Fruit fly (Drosophila melanogaster) whole organism, embryonic: ENCODE measurements around the gene CG4896.

Experiments
- Antp ChIP-seq: fragments of 200-800 bp; sonication (Bioruptor generic); optimal IDR thresholded peaks from 3 replicates; lab custom pipeline; 2016; ENCODE audit warnings: missing biosample characterization, missing genetic modification characterization
- CG10209 ChIP-seq: fragments of 200-800 bp; sonication (Bioruptor generic); optimal IDR thresholded peaks from 3 replicates; lab custom pipeline; 2017; ENCODE audit warnings: missing biosample characterization, mild to moderate bottlenecking, missing genetic modification characterization, missing genetic modification reagents
- CG11456 ChIP-seq: fragments of 200-800 bp; sonication (Bioruptor generic); IDR thresholded peaks from 3 replicates; pipeline ENCODE4 v1.3.6; 2022; ENCODE audit warnings: missing biosample characterization, missing genetic modification characterization
- CG14710 ChIP-seq: fragments of 200-800 bp; sonication (Bioruptor generic); optimal IDR thresholded peaks from 3 replicates; lab custom pipeline; 2019; ENCODE audit warnings: missing biosample characterization, mild to moderate bottlenecking, missing genetic modification characterization, moderate library complexity
- CG15269 ChIP-seq: fragments of 200-800 bp; sonication (Bioruptor generic); optimal IDR thresholded peaks from 2 replicates; lab custom pipeline; 2018; ENCODE audit warnings: missing biosample characterization, mild to moderate bottlenecking, missing genetic modification characterization, moderate library complexity
- CG1603 ChIP-seq: fragments of 200-800 bp; sonication (Bioruptor generic); optimal IDR thresholded peaks from 2 replicates; lab custom pipeline; 2019; ENCODE audit warnings: missing biosample characterization, mild to moderate bottlenecking, missing genetic modification characterization, moderate library complexity
- CG16815 ChIP-seq: fragments of 200-800 bp; sonication (Bioruptor generic); optimal IDR thresholded peaks from 3 replicates; lab custom pipeline; 2017; ENCODE audit warnings: missing biosample characterization, mild to moderate bottlenecking, missing genetic modification characterization
- CG17568 ChIP-seq: fragments of 200-800 bp; sonication (Bioruptor generic); optimal IDR thresholded peaks from 2 replicates; lab custom pipeline; 2018; ENCODE audit warnings: missing biosample characterization, mild to moderate bottlenecking, missing genetic modification characterization, moderate library complexity
- CG17612 ChIP-seq: fragments of 200-800 bp; sonication (Bioruptor generic); IDR thresholded peaks from 2 replicates; pipeline ENCODE4 v1.3.6; 2022; ENCODE audit warnings: missing biosample characterization, missing genetic modification characterization
- CG1792 ChIP-seq: fragments of 200-800 bp; sonication (Bioruptor generic); optimal IDR thresholded peaks from 2 replicates; lab custom pipeline; 2016; ENCODE audit warnings: missing biosample characterization, missing genetic modification characterization
- CG18011 ChIP-seq: fragments of 200-800 bp; sonication (Bioruptor generic); optimal IDR thresholded peaks from 2 replicates; lab custom pipeline; 2017; ENCODE audit warnings: missing biosample characterization, missing genetic modification characterization, mild to moderate bottlenecking, moderate library complexity, missing genotype
- CG18262 ChIP-seq: fragments of 200-800 bp; optimal IDR thresholded peaks from 3 replicates; lab custom pipeline; 2019; ENCODE audit warnings: missing biosample characterization, mild to moderate bottlenecking, missing genetic modification characterization, moderate library complexity
- CG3065 ChIP-seq: fragments of 200-800 bp; sonication (Bioruptor generic); optimal IDR thresholded peaks from 2 replicates; lab custom pipeline; 2016; ENCODE audit warnings: missing biosample characterization, missing genetic modification characterization
- CG4707 ChIP-seq: fragments of 200-800 bp; sonication (Bioruptor generic); optimal IDR thresholded peaks from 2 replicates; lab custom pipeline; 2018; ENCODE audit warnings: missing biosample characterization, mild to moderate bottlenecking, missing genetic modification characterization, moderate library complexity
- CG6765 ChIP-seq: fragments of 200-800 bp; sonication (Bioruptor generic); optimal IDR thresholded peaks from 3 replicates; lab custom pipeline; 2017; ENCODE audit warnings: missing biosample characterization, mild to moderate bottlenecking, missing genetic modification characterization
- CG7745 ChIP-seq: fragments of 200-800 bp; sonication (Bioruptor generic); optimal IDR thresholded peaks from 2 replicates; lab custom pipeline; 2018; ENCODE audit warnings: missing biosample characterization, mild to moderate bottlenecking, missing genetic modification characterization, moderate library complexity
- Chrac-16 ChIP-seq: fragments of 200-800 bp; sonication (Bioruptor generic); optimal IDR thresholded peaks from 3 replicates; lab custom pipeline; 2016; ENCODE audit warnings: missing biosample characterization, missing genetic modification characterization
- Dek ChIP-seq: fragments of 200-800 bp; sonication (Bioruptor generic); optimal IDR thresholded peaks from 3 replicates; lab custom pipeline; 2019; ENCODE audit warnings: missing biosample characterization, mild to moderate bottlenecking, missing genetic modification characterization, moderate library complexity
- Dll ChIP-seq: fragments of 200-800 bp; sonication (Bioruptor generic); IDR thresholded peaks from 4 replicates; pipeline ENCODE4 v1.3.6; 2022; ENCODE audit warnings: missing biosample characterization, missing genetic modification characterization; ENCODE audit not compliant: partially characterized antibody
- E2f1 ChIP-seq: fragments of 200-800 bp; sonication (Bioruptor generic); IDR thresholded peaks from 2 replicates; pipeline ENCODE4 v1.3.6; 2022; ENCODE audit warnings: missing biosample characterization, missing genetic modification characterization
- E2f2 ChIP-seq: fragments of 200-800 bp; sonication (Bioruptor generic); IDR thresholded peaks from 2 replicates; pipeline ENCODE4 v1.3.6; 2022; ENCODE audit warnings: missing biosample characterization, missing genetic modification characterization
- HLH3B ChIP-seq: fragments of 200-800 bp; sonication (Bioruptor generic); IDR thresholded peaks from 2 replicates; pipeline ENCODE4 v1.3.6; 2022; ENCODE audit warnings: missing biosample characterization, missing genetic modification characterization
- Hmx ChIP-seq: fragments of 200-800 bp; sonication (Bioruptor generic); optimal IDR thresholded peaks from 2 replicates; lab custom pipeline; 2016; ENCODE audit warnings: missing biosample characterization, missing genetic modification characterization
- Lim3 ChIP-seq: fragments of 200-800 bp; sonication (Bioruptor generic); IDR thresholded peaks from 2 replicates; pipeline ENCODE4 v1.3.6; 2022; ENCODE audit warnings: missing biosample characterization, missing genetic modification characterization
- MTF-1 ChIP-seq: fragments of 200-800 bp; sonication (Bioruptor generic); optimal IDR thresholded peaks from 2 replicates; lab custom pipeline; 2018; ENCODE audit warnings: missing biosample characterization, mild to moderate bottlenecking, missing genetic modification characterization, borderline replicate concordance
- Med ChIP-seq: fragments of 200-800 bp; sonication (Bioruptor generic); peaks from one replicate; lab custom pipeline; 2016; ENCODE audit warnings: missing biosample characterization, missing genetic modification characterization, mild to moderate bottlenecking, inconsistent platforms, moderate library complexity
- Pdp1 ChIP-seq, 2 experiments: fragments of 200-800 bp; sonication (Bioruptor generic); optimal IDR thresholded peaks; 3 replicates each; lab custom pipeline; 2016; ENCODE audit warnings: missing biosample characterization in 2 of 2, missing genetic modification characterization in 2 of 2, mild to moderate bottlenecking in 1 of 2, moderate library complexity in 1 of 2
- Ptx1 ChIP-seq: fragments of 200-800 bp; sonication (Bioruptor generic); IDR thresholded peaks from 2 replicates; pipeline ENCODE4 v1.3.6; 2022; ENCODE audit warnings: missing biosample characterization, missing genetic modification characterization
- Rfx ChIP-seq: fragments of 200-800 bp; sonication (Bioruptor generic); IDR thresholded peaks from 2 replicates; pipeline ENCODE4 v1.3.6; 2022; ENCODE audit warnings: missing biosample characterization, missing genetic modification characterization
- Scr ChIP-seq: fragments of 200-800 bp; sonication (Bioruptor generic); IDR thresholded peaks from 2 replicates; pipeline ENCODE4 v1.3.6; 2022; ENCODE audit warnings: missing biosample characterization, missing genetic modification characterization; ENCODE audit not compliant: partially characterized antibody
- Sox102F ChIP-seq: fragments of 200-800 bp; sonication (Bioruptor generic); optimal IDR thresholded peaks from 2 replicates; lab custom pipeline; 2018; ENCODE audit warnings: missing biosample characterization, mild to moderate bottlenecking, missing genetic modification characterization, moderate library complexity
- Sry-δ ChIP-seq: fragments of 200-800 bp; sonication (Bioruptor generic); optimal IDR thresholded peaks from 2 replicates; lab custom pipeline; 2016; ENCODE audit warnings: missing biosample characterization, missing genetic modification characterization
- Xbp1 ChIP-seq: fragments of 200-800 bp; sonication (Bioruptor generic); optimal IDR thresholded peaks from 3 replicates; lab custom pipeline; 2016; ENCODE audit warnings: missing biosample characterization, mild to moderate bottlenecking, missing genetic modification characterization
- al ChIP-seq: fragments of 200-800 bp; sonication (Bioruptor generic); IDR thresholded peaks from 2 replicates; pipeline ENCODE4 v1.3.6; 2022; ENCODE audit warnings: missing biosample characterization, missing genetic modification characterization
- ato ChIP-seq: fragments of 200-800 bp; sonication (Bioruptor generic); IDR thresholded peaks from 2 replicates; pipeline ENCODE4 v1.3.6; 2022; ENCODE audit warnings: missing biosample characterization, missing genetic modification characterization; ENCODE audit not compliant: partially characterized antibody
- chif ChIP-seq, 2 experiments: fragments of 200-800 bp; sonication (Bioruptor generic); optimal IDR thresholded peaks; 3 replicates each; lab custom pipeline; 2016; ENCODE audit warnings: missing biosample characterization in 2 of 2, missing genetic modification characterization in 2 of 2
- chinmo ChIP-seq: fragments of 200-800 bp; sonication (Bioruptor generic); IDR thresholded peaks from 4 replicates; pipeline ENCODE4 v1.3.6; 2022; ENCODE audit warnings: missing biosample characterization, missing genetic modification characterization; ENCODE audit not compliant: partially characterized antibody
- cwo ChIP-seq: fragments of 200-800 bp; sonication (Bioruptor generic); optimal IDR thresholded peaks from 3 replicates; lab custom pipeline; 2017; ENCODE audit warnings: missing biosample characterization, missing genetic modification characterization, mild to moderate bottlenecking, moderate library complexity, missing genetic modification reagents
- disco-r ChIP-seq: fragments of 200-800 bp; sonication (Bioruptor generic); optimal IDR thresholded peaks from 2 replicates; lab custom pipeline; 2016; ENCODE audit warnings: missing biosample characterization, missing genetic modification characterization
- esg ChIP-seq: fragments of 200-800 bp; sonication (Bioruptor generic); conservative IDR thresholded peaks from 2 replicates; pipeline ENCODE4 v1.3.6; 2022; ENCODE audit warnings: missing biosample characterization, missing genetic modification characterization
- fd102C ChIP-seq: fragments of 200-800 bp; sonication (Bioruptor generic); optimal IDR thresholded peaks from 2 replicates; lab custom pipeline; 2018; ENCODE audit warnings: missing biosample characterization, mild to moderate bottlenecking, missing genetic modification characterization, moderate library complexity
- fru ChIP-seq: fragments of >200 bp; optimal IDR thresholded peaks from 2 replicates; lab custom pipeline; 2017
- jigr1 ChIP-seq: fragments of 200-800 bp; sonication (Bioruptor generic); IDR thresholded peaks from 3 replicates; pipeline ENCODE4 v1.3.6; 2022; ENCODE audit warnings: missing biosample characterization, missing genetic modification characterization
- nom ChIP-seq: fragments of 200-800 bp; sonication (Bioruptor generic); optimal IDR thresholded peaks from 2 replicates; lab custom pipeline; 2017; ENCODE audit warnings: missing biosample characterization, missing genetic modification characterization, mild to moderate bottlenecking, moderate library complexity, missing genetic modification reagents
- pros ChIP-seq: fragments of 200-800 bp; sonication (Bioruptor generic); optimal IDR thresholded peaks from 3 replicates; lab custom pipeline; 2019; ENCODE audit warnings: missing biosample characterization, mild to moderate bottlenecking, missing genetic modification characterization, moderate library complexity
- repo ChIP-seq: fragments of 200-800 bp; sonication (Bioruptor generic); optimal IDR thresholded peaks from 2 replicates; lab custom pipeline; 2016; ENCODE audit warnings: missing biosample characterization, missing genetic modification characterization
- rib ChIP-seq: fragments of 200-800 bp; sonication (Bioruptor generic); IDR thresholded peaks from 2 replicates; pipeline ENCODE4 v1.3.6; 2022; ENCODE audit warnings: missing biosample characterization, missing genetic modification characterization
- seq ChIP-seq: fragments of 200-800 bp; sonication (Bioruptor generic); IDR thresholded peaks from 2 replicates; pipeline ENCODE4 v1.3.6; 2022; ENCODE audit warnings: missing biosample characterization, missing genetic modification characterization
- sisA ChIP-seq: fragments of 200-800 bp; sonication (Bioruptor generic); IDR thresholded peaks from 2 replicates; pipeline ENCODE4 v1.3.6; 2022; ENCODE audit warnings: missing biosample characterization, missing genetic modification characterization
- zen2 ChIP-seq: fragments of 200-800 bp; sonication (Bioruptor generic); IDR thresholded peaks from 3 replicates; pipeline ENCODE4 v1.3.6; 2022; ENCODE audit warnings: missing biosample characterization, missing genetic modification characterization; ENCODE audit not compliant: partially characterized antibody

Gene CG4896

DNA sequence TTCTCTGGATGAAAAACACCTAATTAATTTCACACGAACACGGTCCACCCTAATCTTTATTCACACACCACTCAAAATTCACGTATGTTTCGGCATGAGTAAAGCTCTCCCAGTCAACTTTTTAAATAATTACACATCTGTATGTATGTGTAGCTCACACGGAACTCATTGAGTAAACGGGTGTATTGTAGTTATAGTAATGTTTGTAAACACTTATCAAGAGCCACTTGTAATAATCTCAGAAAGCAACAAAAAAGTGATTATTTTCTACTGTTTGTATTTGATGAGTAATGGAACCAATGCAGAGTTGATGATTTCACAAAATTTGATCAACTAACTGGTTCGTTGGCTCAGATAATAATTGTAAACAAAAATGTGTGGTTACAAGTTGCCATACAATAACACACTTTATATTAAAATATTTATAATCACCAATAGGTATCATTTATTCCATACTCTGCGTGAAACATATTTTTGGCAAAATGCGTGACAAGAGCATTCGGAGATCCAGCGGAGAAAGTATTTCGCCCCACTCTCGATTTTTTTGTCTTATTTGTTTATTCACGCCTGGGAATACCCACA lies 40.5 kb downstream of the CG4896 start:
- no peak for TF ChIP-seq CG11456
- peak; percentile 27; the same call in 1 of the 2 replicates for TF ChIP-seq seq (GFP tag; lab: Robert Waterston, UW)
- no peak for TF ChIP-seq CG7745 (tag; lab: Kevin White, UChicago)
- no peak for TF ChIP-seq chinmo (GFP tag; lab: Robert Waterston, UW)
- TF ChIP-seq CG4707 (GFP tag; lab: Kevin White, UChicago): no peak
- no peak for TF ChIP-seq MTF-1 (GFP tag; lab: Kevin White, UChicago)
- no peak for TF ChIP-seq CG18262 (tag; lab: Kevin White, UChicago)
- TF ChIP-seq sisA (GFP tag; lab: Robert Waterston, UW): no peak
- TF ChIP-seq CG3065 (GFP tag; lab: Kevin White, UChicago): no peak
- no peak for TF ChIP-seq jigr1 (GFP tag; lab: Robert Waterston, UW)
- TF ChIP-seq CG6765: no peak
- TF ChIP-seq Chrac-16 (GFP tag; lab: Kevin White, UChicago): no peak
- no peak for TF ChIP-seq fd102C (GFP tag; lab: Kevin White, UChicago)
- TF ChIP-seq Dll (GFP tag; lab: Robert Waterston, UW): no peak
- TF ChIP-seq Sry-δ (GFP tag; lab: Kevin White, UChicago): no peak
- peak; percentile 35; the same call in 1 of the 2 replicates for TF ChIP-seq E2f2 (GFP tag; lab: Robert Waterston, UW)
- no peak for TF ChIP-seq Lim3
- TF ChIP-seq CG16815: peak; percentile 20
- no peak for TF ChIP-seq cwo
- TF ChIP-seq CG1603 (tag; lab: Kevin White, UChicago): peak; percentile 60
- TF ChIP-seq Pdp1 (GFP tag; optimal IDR thresholded peaks at IDR 0.05; lab: Kevin White, UChicago): no peak
- peak; percentile 53 for TF ChIP-seq Xbp1 (GFP tag; lab: Kevin White, UChicago)
- no peak for TF ChIP-seq CG17612 (GFP tag; lab: Robert Waterston, UW)
- peak; percentile 83 for TF ChIP-seq Sox102F (GFP tag; lab: Kevin White, UChicago)
- TF ChIP-seq pros (GFP tag; lab: Kevin White, UChicago): no peak
- TF ChIP-seq zen2 (GFP tag; lab: Robert Waterston, UW): no peak
- TF ChIP-seq CG17568 (GFP tag; lab: Kevin White, UChicago): no peak
- TF ChIP-seq CG10209 (GFP tag; lab: Kevin White, UChicago): no peak
- no peak for TF ChIP-seq HLH3B (GFP tag; lab: Robert Waterston, UW)
- no peak for TF ChIP-seq rib (GFP tag; lab: Robert Waterston, UW)
- no peak for TF ChIP-seq repo (GFP tag; lab: Kevin White, UChicago)
- no peak for TF ChIP-seq disco-r
- TF ChIP-seq CG1792 (GFP tag; lab: Kevin White, UChicago): no peak
- TF ChIP-seq CG15269 (tag; lab: Kevin White, UChicago): peak; percentile 48
- no peak for TF ChIP-seq CG18011
- no peak for TF ChIP-seq al
- no peak for TF ChIP-seq CG14710 (tag; lab: Kevin White, UChicago)
- TF ChIP-seq nom (GFP tag; lab: Kevin White, UChicago): no peak
- no peak for TF ChIP-seq fru (lab: Kevin White, UChicago)
- peak; percentile 6; the same call in 1 of the 2 replicates for TF ChIP-seq E2f1 (GFP tag; lab: Robert Waterston, UW)
- peak; percentile 47 for TF ChIP-seq Rfx (GFP tag; lab: Robert Waterston, UW)
- TF ChIP-seq Dek (tag; lab: Kevin White, UChicago): peak; percentile 5
- TF ChIP-seq Scr: no peak
- TF ChIP-seq Hmx (GFP tag; lab: Kevin White, UChicago): no peak
- TF ChIP-seq Antp (GFP tag; lab: Kevin White, UChicago): no peak
- no peak for TF ChIP-seq ato (GFP tag; lab: Robert Waterston, UW)
- TF ChIP-seq Med: peak; percentile 44
- TF ChIP-seq Ptx1 (GFP tag; lab: Robert Waterston, UW): 0 out of 2 replicates have a peak, but pooled peaks have one; percentile 20
- no peak; the same call in 1 of the 2 replicates for TF ChIP-seq esg (GFP tag; lab: Robert Waterston, UW)
- TF ChIP-seq chif (GFP tag; optimal IDR thresholded peaks at IDR 0.05; lab: Kevin White, UChicago): no peak
